Fruit fly (Drosophila melanogaster): Measurements from ENCODE around the gene Inx2.

Gene Inx2

dm6 chrX:7004101-7004700, 5.7 kb downstream of the Inx2 start (continued):
- no peak for TF ChIP-seq C15 (GFP tag; IDR thresholded peaks at IDR 0.05)
- peak; percentile 71 for TF ChIP-seq Jarid2 (GFP tag; optimal IDR thresholded peaks at IDR 0.05)
- no peak for TF ChIP-seq unc-4 (GFP tag; IDR thresholded peaks at IDR 0.05; ENCODE audit: partially characterized antibody)
- TF ChIP-seq Trl (optimal IDR thresholded peaks at IDR 0.05) = no peak
- TF ChIP-seq Trl (GFP tag; optimal IDR thresholded peaks at IDR 0.05) = peak; percentile 91
- TF ChIP-seq ttk (GFP tag; IDR thresholded peaks at IDR 0.05) = peak; percentile 39; the same call in 1 of the 2 replicates
- peak; percentile 84 for TF ChIP-seq grn (GFP tag; optimal IDR thresholded peaks at IDR 0.05)
- TF ChIP-seq CG6272 (GFP tag; IDR thresholded peaks at IDR 0.05) = no peak
- TF ChIP-seq Hr39 (optimal IDR thresholded peaks at IDR 0.05) = no peak
- peak; percentile 68 for TF ChIP-seq CG6689 (GFP tag; IDR thresholded peaks at IDR 0.05)
- no peak for TF ChIP-seq CG2129 (GFP tag; IDR thresholded peaks at IDR 0.05; ENCODE audit: partially characterized antibody)
- peak; percentile 88 for TF ChIP-seq Atf-2 (GFP tag; optimal IDR thresholded peaks at IDR 0.05)
- no peak for TF ChIP-seq gt (GFP tag; IDR thresholded peaks at IDR 0.05)
- no peak for TF ChIP-seq CG13894 (tag; optimal IDR thresholded peaks at IDR 0.05)
- TF ChIP-seq Vsx1 (GFP tag; optimal IDR thresholded peaks at IDR 0.05) = peak; percentile 93
- TF ChIP-seq Lhr (GFP tag; optimal IDR thresholded peaks at IDR 0.05) = peak; percentile 93
- TF ChIP-seq CG17361 (GFP tag; IDR thresholded peaks at IDR 0.05) = peak; percentile 70; the same call in 2 of the 3 replicates
- 0 out of 3 replicates have a peak, but pooled peaks have one; percentile 25 for TF ChIP-seq CG2889 (GFP tag; IDR thresholded peaks at IDR 0.05)
- no peak for TF ChIP-seq Doc2 (GFP tag; IDR thresholded peaks at IDR 0.05)
- peak; percentile 58 for TF ChIP-seq CG4404 (GFP tag; IDR thresholded peaks at IDR 0.05)
- TF ChIP-seq h (optimal IDR thresholded peaks at IDR 0.05) = no peak
- TF ChIP-seq CG4360 (GFP tag; IDR thresholded peaks at IDR 0.05) = peak; percentile 62
- TF ChIP-seq CG17802 (tag; optimal IDR thresholded peaks at IDR 0.05) = peak; percentile 30
- TF ChIP-seq lilli (GFP tag; optimal IDR thresholded peaks at IDR 0.05) = peak; percentile 58
- TF ChIP-seq CG17912 (GFP tag; optimal IDR thresholded peaks at IDR 0.05) = peak; percentile 62
- TF ChIP-seq CG11093 (GFP tag; IDR thresholded peaks at IDR 0.05) = peak; percentile 72; the same call in 1 of the 3 replicates
- TF ChIP-seq Abd-B (GFP tag; optimal IDR thresholded peaks at IDR 0.05) = no peak
- TF ChIP-seq dm (GFP tag; optimal IDR thresholded peaks at IDR 0.05) = peak; percentile 72
- no peak for TF ChIP-seq pzg (GFP tag; optimal IDR thresholded peaks at IDR 0.05)
- peak; percentile 77 for TF ChIP-seq CG31365 (tag; optimal IDR thresholded peaks at IDR 0.05)
- TF ChIP-seq knrl (GFP tag; IDR thresholded peaks at IDR 0.05; ENCODE audit: partially characterized antibody) = no peak
- TF ChIP-seq CG10274 (GFP tag; optimal IDR thresholded peaks at IDR 0.05) = peak; percentile 57
- peak; percentile 98 for TF ChIP-seq ac (GFP tag; optimal IDR thresholded peaks at IDR 0.05)
- TF ChIP-seq CG1529 (GFP tag; optimal IDR thresholded peaks at IDR 0.05) = peak; percentile 88
- no peak for TF ChIP-seq hth (optimal IDR thresholded peaks at IDR 0.05)
- TF ChIP-seq CG12236 (GFP tag; optimal IDR thresholded peaks at IDR 0.05) = peak; percentile 97
- TF ChIP-seq CG13775 (GFP tag; optimal IDR thresholded peaks at IDR 0.05) = peak; percentile 75
- TF ChIP-seq Xbp1 (GFP tag; optimal IDR thresholded peaks at IDR 0.05) = peak; percentile 60
- no peak for TF ChIP-seq nom (GFP tag; optimal IDR thresholded peaks at IDR 0.05)
- TF ChIP-seq CG8478 (optimal IDR thresholded peaks at IDR 0.05) = no peak
- peak; percentile 54; the same call in 1 of the 3 replicates for TF ChIP-seq H15 (GFP tag; IDR thresholded peaks at IDR 0.05)
- TF ChIP-seq CG17359 (tag; optimal IDR thresholded peaks at IDR 0.05) = peak; percentile 83
- peak; percentile 72 for TF ChIP-seq oc (tag; optimal IDR thresholded peaks at IDR 0.05)
- TF ChIP-seq Adf1 (GFP tag; IDR thresholded peaks at IDR 0.05) = 0 out of 2 replicates have a peak, but pooled peaks have one; percentile 10
- TF ChIP-seq tna (GFP tag; IDR thresholded peaks at IDR 0.05; ENCODE audit: partially characterized antibody) = no peak
- peak; percentile 20 for TF ChIP-seq pros (GFP tag; optimal IDR thresholded peaks at IDR 0.05)
- peak; percentile 78 for TF ChIP-seq mirr (GFP tag; optimal IDR thresholded peaks at IDR 0.05)
- no peak for TF ChIP-seq Ada2b (GFP tag; IDR thresholded peaks at IDR 0.05)
- peak; percentile 83 for TF ChIP-seq CG12299 (tag; optimal IDR thresholded peaks at IDR 0.05)
- no peak for TF ChIP-seq ab (GFP tag; optimal IDR thresholded peaks at IDR 0.05)
- TF ChIP-seq tup (GFP tag; optimal IDR thresholded peaks at IDR 0.05) = peak; percentile 92
- TF ChIP-seq Myb (GFP tag; optimal IDR thresholded peaks at IDR 0.05) = peak; percentile 59
